Fruit fly (Drosophila melanogaster) whole organism, embryonic: ENCODE measurements around the gene NaPi-III.

Experiments used
- BtbVII ChIP-seq: fragments of 200-800 bp; sonication (Bioruptor generic); optimal IDR thresholded peaks from 3 replicates; lab custom pipeline; 2017; ENCODE audit warnings: missing biosample characterization, mild to moderate bottlenecking, missing genetic modification characterization
- CG12104 ChIP-seq: fragments of 200-800 bp; sonication (Bioruptor generic); optimal IDR thresholded peaks from 3 replicates; lab custom pipeline; 2016; ENCODE audit warnings: missing biosample characterization, missing genetic modification characterization
- CG12236 ChIP-seq: fragments of 200-800 bp; sonication (Bioruptor generic); optimal IDR thresholded peaks from 2 replicates; lab custom pipeline; 2016; ENCODE audit warnings: missing biosample characterization, missing genetic modification characterization
- CG13287 ChIP-seq: fragments of 200-800 bp; sonication (Bioruptor generic); IDR thresholded peaks from 2 replicates; pipeline ENCODE4 v1.3.6; 2022; ENCODE audit warnings: missing biosample characterization, missing genetic modification characterization; ENCODE audit not compliant: partially characterized antibody
- CG14014 ChIP-seq: fragments of 200-800 bp; sonication (Bioruptor generic); IDR thresholded peaks from 2 replicates; pipeline ENCODE4 v1.3.6; 2022; ENCODE audit warnings: missing biosample characterization, missing genetic modification characterization
- CG14965 ChIP-seq: fragments of 200-800 bp; sonication (Bioruptor generic); optimal IDR thresholded peaks from 2 replicates; lab custom pipeline; 2016; ENCODE audit warnings: missing biosample characterization, missing genetic modification characterization, borderline replicate concordance
- CG15696 ChIP-seq: fragments of 200-800 bp; sonication (Bioruptor generic); optimal IDR thresholded peaks from 2 replicates; lab custom pipeline; 2019; ENCODE audit warnings: missing biosample characterization, mild to moderate bottlenecking, missing genetic modification characterization, moderate library complexity
- CG16863 ChIP-seq: fragments of 200-800 bp; sonication (Bioruptor generic); optimal IDR thresholded peaks from 3 replicates; lab custom pipeline; 2016; ENCODE audit warnings: missing biosample characterization, missing genetic modification characterization
- CG17359 ChIP-seq: fragments of 200-800 bp; sonication (Bioruptor generic); optimal IDR thresholded peaks from 3 replicates; lab custom pipeline; 2018; ENCODE audit warnings: missing biosample characterization, mild to moderate bottlenecking, missing genetic modification characterization, moderate library complexity
- CG17361 ChIP-seq: fragments of 200-800 bp; sonication (Bioruptor generic); IDR thresholded peaks from 3 replicates; pipeline ENCODE4 v1.3.6; 2022; ENCODE audit warnings: missing biosample characterization, missing genetic modification characterization
- CG17912 ChIP-seq: fragments of 200-800 bp; sonication (Bioruptor generic); optimal IDR thresholded peaks from 2 replicates; lab custom pipeline; 2018; ENCODE audit warnings: missing biosample characterization, mild to moderate bottlenecking, missing genetic modification characterization
- CG1792 ChIP-seq: fragments of 200-800 bp; sonication (Bioruptor generic); optimal IDR thresholded peaks from 2 replicates; lab custom pipeline; 2016; ENCODE audit warnings: missing biosample characterization, missing genetic modification characterization
- CG2712 ChIP-seq: fragments of 200-800 bp; optimal IDR thresholded peaks from 3 replicates; lab custom pipeline; 2019; ENCODE audit warnings: missing biosample characterization, mild to moderate bottlenecking, missing genetic modification characterization, moderate library complexity
- CG2889 ChIP-seq: fragments of 200-800 bp; sonication (Bioruptor generic); IDR thresholded peaks from 3 replicates; pipeline ENCODE4 v1.3.6; 2022; ENCODE audit warnings: missing biosample characterization, missing genetic modification characterization
- CG32767 ChIP-seq: fragments of 200-800 bp; sonication (Bioruptor generic); IDR thresholded peaks from 2 replicates; pipeline ENCODE4 v1.3.6; 2022; ENCODE audit warnings: missing biosample characterization, missing genetic modification characterization
- CG34224 ChIP-seq: fragments of 200-800 bp; sonication (Bioruptor generic); IDR thresholded peaks from 3 replicates; pipeline ENCODE4 v1.3.6; 2022; ENCODE audit warnings: missing biosample characterization, missing genetic modification characterization; ENCODE audit not compliant: partially characterized antibody
- CG34376 ChIP-seq: fragments of 200-800 bp; sonication (Bioruptor generic); optimal IDR thresholded peaks from 2 replicates; lab custom pipeline; 2018; ENCODE audit warnings: missing biosample characterization, mild to moderate bottlenecking, missing genetic modification characterization
- CG4707 ChIP-seq: fragments of 200-800 bp; sonication (Bioruptor generic); optimal IDR thresholded peaks from 2 replicates; lab custom pipeline; 2018; ENCODE audit warnings: missing biosample characterization, mild to moderate bottlenecking, missing genetic modification characterization, moderate library complexity
- CG4730 ChIP-seq: fragments of 200-800 bp; sonication (Bioruptor generic); IDR thresholded peaks from 2 replicates; pipeline ENCODE4 v1.3.6; 2022; ENCODE audit warnings: missing biosample characterization, missing genetic modification characterization
- CG6791 ChIP-seq: fragments of 200-800 bp; sonication (Bioruptor generic); IDR thresholded peaks from 3 replicates; pipeline ENCODE4 v1.3.6; 2022; ENCODE audit warnings: missing biosample characterization, missing genetic modification characterization; ENCODE audit not compliant: partially characterized antibody
- CG7963 ChIP-seq: fragments of 200-800 bp; sonication (Bioruptor generic); IDR thresholded peaks from 3 replicates; pipeline ENCODE4 v1.3.6; 2022; ENCODE audit warnings: missing biosample characterization, missing genetic modification characterization; ENCODE audit not compliant: partially characterized antibody
- CG9215 ChIP-seq: fragments of 200-800 bp; sonication (Bioruptor generic); IDR thresholded peaks from 2 replicates; pipeline ENCODE4 v1.3.6; 2022; ENCODE audit warnings: missing biosample characterization, missing genetic modification characterization
- CG9876 ChIP-seq: fragments of 200-800 bp; sonication (Bioruptor generic); optimal IDR thresholded peaks from 2 replicates; lab custom pipeline; 2016; ENCODE audit warnings: missing biosample characterization, missing genetic modification characterization
- CoRest ChIP-seq: fragments of 200-800 bp; sonication (Bioruptor generic); optimal IDR thresholded peaks from 3 replicates; lab custom pipeline; 2018; ENCODE audit warnings: missing biosample characterization, mild to moderate bottlenecking, missing genetic modification characterization, moderate library complexity
- D ChIP-seq, 2 experiments: fragments of 200-800 bp in 1 of 2; fragments of >200 bp in 1 of 2; sonication (Bioruptor generic) in 1 of 2; optimal IDR thresholded peaks; 2 replicates in 1 of 2; 3 replicates in 1 of 2; lab custom pipeline; 2017; ENCODE audit warnings: mild to moderate bottlenecking in 1 of 2, missing biosample characterization in 1 of 2, missing genetic modification characterization in 1 of 2, missing genetic modification reagents in 1 of 2
- ERR ChIP-seq: fragments of 200-800 bp; sonication (Bioruptor generic); optimal IDR thresholded peaks from 2 replicates; lab custom pipeline; 2016; ENCODE audit warnings: missing biosample characterization, missing genetic modification characterization
- GATAe ChIP-seq: fragments of 200-800 bp; sonication (Bioruptor generic); conservative IDR thresholded peaks from 2 replicates; pipeline ENCODE4 v1.3.6; 2022; ENCODE audit warnings: missing biosample characterization, missing genetic modification characterization
- Hand ChIP-seq: fragments of 200-800 bp; sonication (Bioruptor generic); optimal IDR thresholded peaks from 2 replicates; lab custom pipeline; 2017; ENCODE audit warnings: mild to moderate bottlenecking, missing biosample characterization, missing genetic modification reagents, missing genetic modification characterization
- Hr3 ChIP-seq: fragments of 200-800 bp; sonication (Bioruptor generic); optimal IDR thresholded peaks from 3 replicates; lab custom pipeline; 2016; ENCODE audit warnings: missing biosample characterization, missing genetic modification characterization
- Hr39 ChIP-seq: fragments of >200 bp; optimal IDR thresholded peaks from 2 replicates; lab custom pipeline; 2017
- Hr51 ChIP-seq, 2 experiments: fragments of 200-800 bp; sonication (Bioruptor generic); optimal IDR thresholded peaks; 2 replicates in 1 of 2; 3 replicates in 1 of 2; lab custom pipeline; 2016 to 2018; ENCODE audit warnings: missing biosample characterization in 2 of 2, missing genetic modification characterization in 2 of 2, mild to moderate bottlenecking in 1 of 2, moderate library complexity in 1 of 2
- Lim3 ChIP-seq: fragments of 200-800 bp; sonication (Bioruptor generic); IDR thresholded peaks from 2 replicates; pipeline ENCODE4 v1.3.6; 2022; ENCODE audit warnings: missing biosample characterization, missing genetic modification characterization
- MESR4 ChIP-seq: fragments of 200-800 bp; sonication (Bioruptor generic); optimal IDR thresholded peaks from 2 replicates; lab custom pipeline; 2018; ENCODE audit warnings: missing biosample characterization, mild to moderate bottlenecking, missing genetic modification characterization, moderate library complexity
- Meics ChIP-seq: fragments of 200-800 bp; sonication (Bioruptor generic); optimal IDR thresholded peaks from 2 replicates; lab custom pipeline; 2017; ENCODE audit warnings: missing biosample characterization, mild to moderate bottlenecking, missing genetic modification characterization
- Nf-YA ChIP-seq: fragments of 200-800 bp; sonication (Bioruptor generic); IDR thresholded peaks from 2 replicates; pipeline ENCODE4 v1.3.6; 2022; ENCODE audit warnings: missing biosample characterization, missing genetic modification characterization
- Nf-YC ChIP-seq: fragments of 200-800 bp; optimal IDR thresholded peaks from 3 replicates; lab custom pipeline; 2019; ENCODE audit warnings: missing biosample characterization, mild to moderate bottlenecking, missing genetic modification characterization, moderate library complexity
- TFAM ChIP-seq: fragments of 200-800 bp; sonication (Bioruptor generic); optimal IDR thresholded peaks from 2 replicates; lab custom pipeline; 2017; ENCODE audit warnings: missing biosample characterization, missing genetic modification characterization, inconsistent platforms
- btn ChIP-seq: fragments of 200-800 bp; sonication (Bioruptor generic); optimal IDR thresholded peaks from 2 replicates; lab custom pipeline; 2016; ENCODE audit warnings: missing biosample characterization, missing genetic modification characterization
- dimm ChIP-seq: fragments of 200-800 bp; sonication (Bioruptor generic); IDR thresholded peaks from 2 replicates; pipeline ENCODE4 v1.3.6; 2022; ENCODE audit warnings: missing biosample characterization, missing genetic modification characterization
- gro ChIP-seq: fragments of 200-800 bp; sonication (Bioruptor generic); optimal IDR thresholded peaks from 2 replicates; lab custom pipeline; 2016; ENCODE audit warnings: missing biosample characterization, missing genetic modification characterization
- lmd ChIP-seq: fragments of 200-800 bp; sonication (Bioruptor generic); IDR thresholded peaks from 2 replicates; pipeline ENCODE4 v1.3.6; 2022; ENCODE audit warnings: missing biosample characterization, missing genetic modification characterization
- nmo ChIP-seq: fragments of 200-800 bp; sonication (Bioruptor generic); optimal IDR thresholded peaks from 2 replicates; lab custom pipeline; 2018; ENCODE audit warnings: missing biosample characterization, mild to moderate bottlenecking, missing genetic modification characterization, moderate library complexity
- otp ChIP-seq: fragments of 200-800 bp; sonication (Bioruptor generic); IDR thresholded peaks from 3 replicates; pipeline ENCODE4, ENCODE4 v1.3.6; 2022; ENCODE audit warnings: missing biosample characterization, missing genetic modification characterization
- phol ChIP-seq: fragments of 200-800 bp; sonication (Bioruptor generic); optimal IDR thresholded peaks from 3 replicates; lab custom pipeline; 2018; ENCODE audit warnings: missing biosample characterization, mild to moderate bottlenecking, missing genetic modification characterization, moderate library complexity
- sc ChIP-seq, 3 experiments: fragments of >200 bp in 2 of 3; fragments of 200-800 bp in 1 of 3; sonication (Bioruptor generic) in 1 of 3; optimal IDR thresholded peaks; 2 replicates in 2 of 3; 3 replicates in 1 of 3; lab custom pipeline; 2017; ENCODE audit warnings: mild to moderate bottlenecking in 1 of 3, missing biosample characterization in 1 of 3, missing genetic modification characterization in 1 of 3, missing genetic modification reagents in 1 of 3
- sisA ChIP-seq: fragments of 200-800 bp; sonication (Bioruptor generic); IDR thresholded peaks from 2 replicates; pipeline ENCODE4 v1.3.6; 2022; ENCODE audit warnings: missing biosample characterization, missing genetic modification characterization
- yki ChIP-seq: fragments of >200 bp; optimal IDR thresholded peaks from 3 replicates; lab custom pipeline; 2018
- zfh1 ChIP-seq: fragments of 200-800 bp; sonication (Bioruptor generic); IDR thresholded peaks from 3 replicates; pipeline ENCODE4 v1.3.6; 2022; ENCODE audit warnings: missing biosample characterization, missing genetic modification characterization

NaPi-III gene

DNA sequence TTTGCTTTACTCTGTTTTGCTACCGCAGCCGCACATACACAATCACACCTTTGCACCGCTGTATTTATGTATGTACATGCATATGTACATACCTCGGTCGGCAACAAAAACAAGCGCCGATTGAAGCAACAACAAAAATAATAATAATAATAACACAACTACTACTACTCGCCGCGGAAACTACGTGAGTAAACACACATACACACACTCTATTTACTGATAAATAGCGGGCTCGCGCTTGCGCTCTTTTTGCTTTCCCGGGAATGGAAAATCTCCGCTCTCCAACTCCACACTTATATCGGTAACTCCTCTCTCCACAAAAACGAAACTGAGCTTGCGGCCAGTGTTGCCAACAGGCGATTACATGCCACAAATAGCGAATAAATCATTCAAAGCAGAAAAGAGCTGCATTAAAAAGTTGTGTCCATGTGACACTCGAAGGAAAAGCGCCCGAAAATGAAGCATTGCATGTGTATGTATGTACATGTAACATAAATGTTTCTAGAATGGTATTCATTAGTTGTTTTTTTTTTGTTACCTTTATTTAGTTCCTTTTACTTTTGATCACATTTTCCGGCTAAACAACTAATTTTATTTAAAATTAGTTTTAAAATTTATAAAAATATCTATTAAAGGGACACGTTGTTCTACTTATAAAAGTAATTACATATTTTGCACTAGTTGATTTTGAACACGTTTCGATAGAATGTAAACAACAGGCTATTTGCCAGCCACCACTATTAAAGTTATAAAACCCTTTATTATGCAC lies 4.3 kb upstream of the NaPi-III start (continued):
- TF ChIP-seq CG32767 (peak; percentile 89), Nf-YC (peak; percentile 24), CG12236 (GFP tag; lab: Kevin White, UChicago) (peak; percentile 83), GATAe (GFP tag; lab: Robert Waterston, UW) (no peak), btn (peak; percentile 25), Hr3 (GFP tag; lab: Kevin White, UChicago) (peak; percentile 19), CG7963 (GFP tag; lab: Robert Waterston, UW) (no peak), CG34376 (GFP tag; lab: Kevin White, UChicago) (peak; percentile 95), D (optimal IDR thresholded peaks at IDR 0.05; lab: Kevin White, UChicago) (no peak), D (GFP tag; optimal IDR thresholded peaks at IDR 0.05; lab: Kevin White, UChicago) (peak; percentile 61), TFAM (no peak), CG14014 (GFP tag; lab: Robert Waterston, UW) (peak; percentile 74; the same call in 1 of the 2 replicates), lmd (GFP tag; lab: Robert Waterston, UW) (no peak; the same call in 1 of the 2 replicates), CG6791 (GFP tag; lab: Robert Waterston, UW) (no peak), dimm (GFP tag; lab: Robert Waterston, UW) (no peak), CG9876 (peak; percentile 57), Hr51 (GFP tag; optimal IDR thresholded peaks at IDR 0.05; lab: Kevin White, UChicago) (peak; percentile 48 to 76), Meics (GFP tag; lab: Kevin White, UChicago) (peak; percentile 74), CG13287 (GFP tag; lab: Robert Waterston, UW) (peak; percentile 53; the same call in 1 of the 2 replicates), ERR (GFP tag; lab: Kevin White, UChicago) (peak; percentile 17), gro (peak; percentile 72), CG17359 (tag; lab: Kevin White, UChicago) (peak; percentile 73), Hr39 (lab: Kevin White, UChicago) (no peak), CG2712 (tag; lab: Kevin White, UChicago) (peak; percentile 35), sisA (GFP tag; lab: Robert Waterston, UW) (no peak), yki (lab: Kevin White, UChicago) (peak; percentile 26), phol (tag; lab: Kevin White, UChicago) (peak; percentile 25), CG14965 (GFP tag; lab: Kevin White, UChicago) (no peak), CG12104 (GFP tag; lab: Kevin White, UChicago) (peak; percentile 47), Nf-YA (GFP tag; lab: Robert Waterston, UW) (peak; percentile 52; the same call in 1 of the 2 replicates), CG4707 (GFP tag; lab: Kevin White, UChicago) (peak; percentile 72), BtbVII (GFP tag; lab: Kevin White, UChicago) (peak; percentile 73), MESR4 (peak; percentile 41), CG2889 (GFP tag; lab: Robert Waterston, UW) (no peak), CG1792 (GFP tag; lab: Kevin White, UChicago) (peak; percentile 69), Hand (GFP tag; lab: Kevin White, UChicago) (peak; percentile 58), CG17912 (GFP tag; lab: Kevin White, UChicago) (peak; percentile 92), CG34224 (GFP tag; lab: Robert Waterston, UW) (peak; percentile 12; the same call in 1 of the 3 replicates), CG4730 (no peak), nmo (GFP tag; lab: Kevin White, UChicago) (peak; percentile 16), Lim3 (GFP tag; lab: Robert Waterston, UW) (no peak), CG9215 (peak; percentile 60), zfh1 (GFP tag; lab: Robert Waterston, UW) (peak; percentile 77), CG17361 (peak; percentile 64; the same call in 1 of the 3 replicates), CG15696 (tag; lab: Kevin White, UChicago) (peak; percentile 88), CG16863 (GFP tag; lab: Kevin White, UChicago) (peak; percentile 54), sc (optimal IDR thresholded peaks at IDR 0.05; lab: Kevin White, UChicago) (no peak), sc (GFP tag; optimal IDR thresholded peaks at IDR 0.05; lab: Kevin White, UChicago) (peak; percentile 73), otp (peak; percentile 65; the same call in 1 of the 3 replicates), CoRest (tag; lab: Kevin White, UChicago) (peak; percentile 46)
